Worm (Caenorhabditis elegans): ENCODE measurements around the gene affl-1.

DNA sequence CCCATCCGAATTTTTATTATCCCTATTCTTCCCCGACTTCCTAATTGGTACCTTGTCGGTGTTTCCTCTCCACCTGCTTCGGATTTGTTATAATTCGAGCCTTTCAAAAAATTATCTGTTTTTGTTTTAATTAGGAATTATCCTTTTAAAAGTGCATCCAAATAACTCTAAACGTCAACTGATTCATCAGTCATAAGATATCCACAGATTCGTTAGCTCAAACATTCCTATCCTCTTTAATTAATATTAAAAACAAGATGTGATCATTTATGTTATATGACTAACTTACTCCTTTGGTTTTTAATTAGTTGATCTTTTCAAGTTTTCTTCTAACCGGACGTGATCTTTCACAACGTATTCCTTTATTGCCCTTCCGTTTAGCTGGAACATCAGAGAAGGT is 6.8 kb downstream of the affl-1 start:
- no peak for TF ChIP-seq unc-62 (GFP tag; optimal IDR thresholded peaks at IDR 0.05)
- no peak for TF ChIP-seq elt-3 (tag; optimal IDR thresholded peaks at IDR 0.05)
- TF ChIP-seq nhr-76 (tag; optimal IDR thresholded peaks at IDR 0.05): no peak
- no peak for TF ChIP-seq mab-5 (tag; optimal IDR thresholded peaks at IDR 0.05)
- TF ChIP-seq elt-1 (tag; optimal IDR thresholded peaks at IDR 0.05; ENCODE audit: borderline replicate concordance, insufficient read depth): no peak
- TF ChIP-seq ces-1 (GFP tag; optimal IDR thresholded peaks at IDR 0.05): no peak
- TF ChIP-seq lin-13 (tag; optimal IDR thresholded peaks at IDR 0.05): no peak
- no peak for TF ChIP-seq pha-4 (tag; optimal IDR thresholded peaks at IDR 0.05)
- TF ChIP-seq snpc-4 (tag; optimal IDR thresholded peaks at IDR 0.05): no peak
- TF ChIP-seq nhr-237 (tag; optimal IDR thresholded peaks at IDR 0.05): no peak
- no peak for TF ChIP-seq zip-8 (tag; optimal IDR thresholded peaks at IDR 0.05)
- TF ChIP-seq unc-39 (tag; optimal IDR thresholded peaks at IDR 0.05): no peak

Data from whole organism, mixed stage, embryonic.